Worm (Caenorhabditis elegans) whole organism, L3 larva: ENCODE measurements around the gene npr-30.

Source experiments
- R02D3.7 ChIP-seq: fragments of 150-350 bp; optimal IDR thresholded peaks from 2 replicates; lab custom pipeline; 2014; ENCODE audit warnings: missing biosample characterization, missing genetic modification characterization
- aly-2 ChIP-seq: fragments of 150-350 bp; optimal IDR thresholded peaks from 2 replicates; lab custom pipeline; 2014; ENCODE audit warnings: missing biosample characterization, missing genetic modification characterization
- ceh-16 ChIP-seq: sonication (generic microtip); optimal IDR thresholded peaks from 2 replicates; lab custom pipeline; 2017; ENCODE audit warnings: missing biosample characterization, missing genetic modification characterization
- ceh-28 ChIP-seq: fragments of 150-350 bp; optimal IDR thresholded peaks from 2 replicates; lab custom pipeline; 2014; ENCODE audit warnings: missing biosample characterization, missing genetic modification reagents, missing genetic modification characterization
- ceh-82 ChIP-seq: fragments of 150-350 bp; optimal IDR thresholded peaks from 2 replicates; lab custom pipeline; 2014; ENCODE audit warnings: missing biosample characterization, missing genetic modification characterization
- egl-27 ChIP-seq: sonication (generic microtip); optimal IDR thresholded peaks from 4 replicates; lab custom pipeline; 2017; ENCODE audit warnings: missing biosample characterization, missing genetic modification reagents, missing genetic modification characterization
- egl-5 ChIP-seq: fragments of 150-350 bp; optimal IDR thresholded peaks from 2 replicates; lab custom pipeline; 2017; ENCODE audit warnings: missing biosample characterization, missing genetic modification reagents, missing genetic modification characterization, inconsistent platforms
- elt-1 ChIP-seq: fragments of 150-350 bp; optimal IDR thresholded peaks from 2 replicates; lab custom pipeline; 2014; ENCODE audit warnings: missing biosample characterization, missing genetic modification characterization
- eor-1 ChIP-seq, 2 experiments: fragments of 150-350 bp; optimal IDR thresholded peaks; 2 replicates each; lab custom pipeline; 2014 to 2018; ENCODE audit warnings: missing biosample characterization in 2 of 2, missing genetic modification characterization in 2 of 2
- fkh-10 ChIP-seq: sonication (generic microtip); optimal IDR thresholded peaks from 2 replicates; lab custom pipeline; 2017; ENCODE audit warnings: missing biosample characterization, missing genetic modification reagents, missing genetic modification characterization
- fkh-2 ChIP-seq: fragments of 150-350 bp; optimal IDR thresholded peaks from 2 replicates; lab custom pipeline; 2014; ENCODE audit warnings: missing biosample characterization, missing genetic modification reagents, missing genetic modification characterization
- fos-1 ChIP-seq: fragments of 150-350 bp; optimal IDR thresholded peaks from 2 replicates; lab custom pipeline; 2014; ENCODE audit warnings: missing biosample characterization, missing genetic modification characterization
- lin-15B ChIP-seq: fragments of 150-350 bp; optimal IDR thresholded peaks from 2 replicates; lab custom pipeline; 2014; ENCODE audit warnings: missing biosample characterization, missing genetic modification characterization
- mdl-1 ChIP-seq: fragments of 150-350 bp; optimal IDR thresholded peaks from 2 replicates; lab custom pipeline; 2014; ENCODE audit warnings: missing biosample characterization, missing genetic modification characterization
- mml-1 ChIP-seq: fragments of 150-350 bp; sonication (generic microtip); optimal IDR thresholded peaks from 3 replicates; lab custom pipeline; 2014; ENCODE audit warnings: missing biosample characterization, missing genetic modification characterization
- nhr-11 ChIP-seq: fragments of 150-350 bp; optimal IDR thresholded peaks from 2 replicates; lab custom pipeline; 2014; ENCODE audit warnings: missing biosample characterization, missing genetic modification characterization
- nhr-12 ChIP-seq: fragments of 150-350 bp; optimal IDR thresholded peaks from 2 replicates; lab custom pipeline; 2014; ENCODE audit warnings: missing biosample characterization, missing genetic modification characterization
- nhr-237 ChIP-seq: fragments of 150-350 bp; optimal IDR thresholded peaks from 2 replicates; lab custom pipeline; 2014; ENCODE audit warnings: missing biosample characterization, missing genetic modification characterization
- nhr-77 ChIP-seq: fragments of 150-350 bp; optimal IDR thresholded peaks from 2 replicates; lab custom pipeline; 2014; ENCODE audit warnings: missing biosample characterization, missing genetic modification characterization
- pha-4 ChIP-seq: fragments of 150-350 bp; optimal IDR thresholded peaks from 2 replicates; lab custom pipeline; 2014; ENCODE audit warnings: missing biosample characterization, missing genetic modification reagents, missing genetic modification characterization
- pqm-1 ChIP-seq: fragments of 150-350 bp; optimal IDR thresholded peaks from 2 replicates; lab custom pipeline; 2017; ENCODE audit warnings: missing biosample characterization, missing genetic modification characterization, inconsistent platforms
- sea-2 ChIP-seq: fragments of 150-350 bp; sonication (generic microtip); optimal IDR thresholded peaks from 4 replicates; lab custom pipeline; 2014; ENCODE audit warnings: missing biosample characterization, missing genetic modification reagents, missing genetic modification characterization
- skn-1 ChIP-seq: fragments of 150-350 bp; optimal IDR thresholded peaks from 2 replicates; lab custom pipeline; 2014; ENCODE audit warnings: missing biosample characterization, missing genetic modification characterization
- snpc-4 ChIP-seq: fragments of 150-350 bp; optimal IDR thresholded peaks from 2 replicates; lab custom pipeline; 2014; ENCODE audit warnings: missing biosample characterization, missing genetic modification characterization
- tbx-2 ChIP-seq: sonication (generic microtip); optimal IDR thresholded peaks from 2 replicates; lab custom pipeline; 2016; ENCODE audit warnings: mild to moderate bottlenecking, missing genetic modification characterization, missing compliant biosample characterization
- unc-62 ChIP-seq: fragments of 150-350 bp; sonication (generic microtip); optimal IDR thresholded peaks from 4 replicates; lab custom pipeline; 2014; ENCODE audit warnings: missing biosample characterization, missing genetic modification reagents, missing genetic modification characterization
- ztf-11 ChIP-seq: fragments of 150-350 bp; optimal IDR thresholded peaks from 2 replicates; lab custom pipeline; 2014; ENCODE audit warnings: missing biosample characterization, missing genetic modification characterization
- ztf-4 ChIP-seq: fragments of 150-350 bp; optimal IDR thresholded peaks from 2 replicates; lab custom pipeline; 2014; ENCODE audit warnings: missing biosample characterization, missing genetic modification characterization

npr-30 gene

DNA sequence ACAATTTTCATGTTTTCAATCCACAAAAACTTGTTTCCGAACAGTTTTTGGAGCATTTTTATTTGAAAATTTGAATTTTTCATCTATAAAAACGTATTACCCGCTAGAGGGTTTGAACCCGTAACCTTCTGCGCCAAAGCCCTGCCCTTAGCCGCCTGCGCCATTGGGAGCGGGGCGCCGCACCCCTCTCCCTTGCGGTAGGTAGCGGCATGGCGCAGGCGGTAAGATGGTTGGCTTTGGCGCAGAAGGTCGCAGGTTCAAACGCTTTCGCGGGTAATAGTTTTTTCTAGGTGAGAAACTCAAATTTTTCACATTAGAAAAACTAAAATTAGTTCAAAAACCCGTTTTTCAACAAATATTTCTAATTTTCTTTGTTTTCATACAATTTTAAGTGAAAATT is 48.5 kb downstream of the npr-30 start:
- no peak for TF ChIP-seq lin-15B
- no peak for TF ChIP-seq skn-1 (tag; lab: Kevin White, UChicago)
- TF ChIP-seq pqm-1 = no peak
- no peak for TF ChIP-seq ztf-4 (tag; lab: Kevin White, UChicago)
- TF ChIP-seq nhr-77 = no peak
- no peak for TF ChIP-seq R02D3.7 (tag; lab: Kevin White, UChicago)
- no peak for TF ChIP-seq fkh-2
- no peak for TF ChIP-seq elt-1
- no peak for TF ChIP-seq ztf-11

DNA sequence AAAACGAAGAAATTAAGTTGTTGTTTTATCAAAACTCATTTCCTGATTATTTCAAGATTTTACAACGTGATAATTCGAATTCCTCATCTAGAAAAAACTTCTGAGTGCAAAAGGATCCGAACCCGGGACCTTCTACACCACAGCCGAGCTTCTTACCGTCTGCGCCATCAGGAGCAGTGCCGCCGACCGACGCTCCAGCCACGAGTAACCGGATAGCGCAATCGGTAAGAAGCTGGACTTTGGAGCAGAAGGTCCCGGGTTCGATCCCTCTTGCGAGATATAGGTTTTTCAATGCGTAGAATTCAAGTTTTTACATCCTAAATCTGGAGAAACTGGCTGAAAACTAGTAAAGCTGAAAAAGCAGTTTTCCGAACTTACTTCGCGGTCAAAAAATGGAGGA is 50.6 kb downstream of the npr-30 start:
- TF ChIP-seq egl-5 (tag; lab: Kevin White, UChicago) = no peak
- no peak for TF ChIP-seq lin-15B
- TF ChIP-seq nhr-237 = no peak
- no peak for TF ChIP-seq nhr-11 (tag; lab: Kevin White, UChicago)
- no peak for TF ChIP-seq nhr-12 (tag; lab: Kevin White, UChicago)
- TF ChIP-seq unc-62 (GFP tag; lab: Kevin White, UChicago) = no peak
- TF ChIP-seq fkh-10 (GFP tag; lab: Kevin White, UChicago) = no peak
- TF ChIP-seq aly-2 (tag; lab: Kevin White, UChicago) = no peak
- TF ChIP-seq ceh-28 (tag; lab: Kevin White, UChicago) = no peak
- TF ChIP-seq egl-27 (tag; lab: Kevin White, UChicago) = no peak
- TF ChIP-seq tbx-2 (tag; lab: Kevin White, UChicago) = no peak
- no peak for TF ChIP-seq sea-2 (GFP tag; lab: Kevin White, UChicago)
- no peak for TF ChIP-seq skn-1 (tag; lab: Kevin White, UChicago)
- no peak for TF ChIP-seq pha-4 (tag; lab: Kevin White, UChicago)
- no peak for TF ChIP-seq pqm-1
- TF ChIP-seq ceh-82 (tag; lab: Kevin White, UChicago) = no peak
- no peak for TF ChIP-seq ztf-11
- TF ChIP-seq eor-1 (tag; optimal IDR thresholded peaks at IDR 0.05; lab: Kevin White, UChicago) = no peak
- TF ChIP-seq mml-1 (tag; lab: Kevin White, UChicago) = no peak
- no peak for TF ChIP-seq snpc-4 (tag; lab: Kevin White, UChicago)
- TF ChIP-seq, all 47 proteins: peak for 0

DNA sequence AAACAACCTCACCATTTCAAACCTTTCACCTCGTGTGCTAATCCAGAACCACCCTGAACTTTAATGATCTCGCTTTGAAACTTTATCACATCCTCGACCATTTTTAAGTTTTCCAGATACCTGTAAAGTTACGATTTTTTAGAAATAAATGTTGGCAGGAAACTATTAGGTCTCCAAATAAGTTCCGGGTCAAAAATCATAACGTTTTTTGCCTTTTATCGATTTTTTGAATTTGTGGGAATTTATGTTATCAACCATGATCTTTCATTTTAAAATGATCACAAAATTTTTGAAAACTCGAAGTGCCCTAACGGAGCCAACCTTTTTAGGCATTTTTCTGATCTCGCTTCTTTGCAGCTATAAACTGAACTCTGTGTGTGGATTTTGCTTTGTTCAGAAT is 57.9 kb downstream of the npr-30 start, which contains the start of gene btb-5:
Gene btb-5, minus strand, starts transcription at position 101 of the 400 bp plus-strand sequence.
- TF ChIP-seq elt-1 (no peak), ztf-4 (tag; lab: Kevin White, UChicago) (no peak), pqm-1 (no peak), fos-1 (tag; lab: Kevin White, UChicago) (no peak), mdl-1 (tag; lab: Kevin White, UChicago) (no peak), nhr-237 (no peak), fkh-10 (GFP tag; lab: Kevin White, UChicago) (no peak), lin-15B (no peak), ceh-16 (tag; lab: Kevin White, UChicago) (no peak), skn-1 (tag; lab: Kevin White, UChicago) (no peak), fkh-2 (no peak), mml-1 (tag; lab: Kevin White, UChicago) (no peak)
